Fruit fly (Drosophila melanogaster) whole organism: Measurements from ENCODE around the gene Zn72D.

Experiments
- CG8478 ChIP-seq: fragments of >200 bp; optimal IDR thresholded peaks from 2 replicates; lab custom pipeline; 2018; ENCODE audit warnings: inconsistent platforms
- pan ChIP-seq: fragments of >200 bp; optimal IDR thresholded peaks from 2 replicates; lab custom pipeline; 2017
- psq ChIP-seq: fragments of >200 bp; optimal IDR thresholded peaks from 2 replicates; lab custom pipeline; 2017

DNA sequence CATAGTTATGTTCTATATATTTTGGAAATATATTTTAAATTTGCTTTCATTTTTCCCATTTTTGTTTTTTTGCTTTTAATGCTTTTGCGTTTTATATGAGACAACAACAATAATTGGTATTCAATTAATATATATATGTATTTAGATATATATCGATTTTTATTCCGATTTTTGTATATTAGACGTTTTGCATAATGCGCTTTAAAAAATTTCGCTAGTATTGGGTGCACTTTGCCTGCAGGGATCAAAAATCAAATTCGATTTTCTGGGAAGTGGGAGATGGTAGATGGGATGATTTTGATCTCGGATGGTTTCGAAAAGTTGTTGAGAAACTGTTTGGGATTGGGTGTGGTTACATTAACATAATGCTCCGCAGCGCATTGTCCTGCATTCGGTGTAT lies 25.4 kb upstream of the Zn72D start, which contains the start of gene CG5157:
- TF ChIP-seq pan (lab: Kevin White, UChicago) (no peak), psq (no peak), CG8478 (lab: Kevin White, UChicago) (no peak)
